Fruit fly (Drosophila melanogaster) whole organism, embryonic: ENCODE results near the gene CG42495.

Experiments used
- Antp ChIP-seq: fragments of 200-800 bp; sonication (Bioruptor generic); optimal IDR thresholded peaks from 3 replicates; lab custom pipeline; 2016; ENCODE audit warnings: missing biosample characterization, missing genetic modification characterization
- Bgb ChIP-seq: fragments of 200-800 bp; sonication (Bioruptor generic); IDR thresholded peaks from 2 replicates; pipeline ENCODE4 v1.3.6; 2022; ENCODE audit warnings: missing biosample characterization, missing genetic modification characterization; ENCODE audit not compliant: partially characterized antibody
- CG11247 ChIP-seq: fragments of 200-800 bp; sonication (Bioruptor generic); IDR thresholded peaks from 2 replicates; pipeline ENCODE4 v1.3.6; 2022; ENCODE audit warnings: missing biosample characterization, missing genetic modification characterization
- CG13424 ChIP-seq: fragments of 200-800 bp; sonication (Bioruptor generic); optimal IDR thresholded peaks from 2 replicates; lab custom pipeline; 2019; ENCODE audit warnings: missing biosample characterization, mild to moderate bottlenecking, missing genetic modification characterization, moderate library complexity
- CG13775 ChIP-seq: fragments of 200-800 bp; sonication (Bioruptor generic); optimal IDR thresholded peaks from 3 replicates; lab custom pipeline; 2017; ENCODE audit warnings: missing biosample characterization, mild to moderate bottlenecking, missing genetic modification characterization
- CG14667 ChIP-seq: fragments of 200-800 bp; sonication (Bioruptor generic); IDR thresholded peaks from 2 replicates; pipeline ENCODE4 v1.3.6; 2022; ENCODE audit warnings: missing biosample characterization, missing genetic modification characterization
- CG1602 ChIP-seq: fragments of 200-800 bp; sonication (Bioruptor generic); optimal IDR thresholded peaks from 3 replicates; lab custom pipeline; 2016; ENCODE audit warnings: missing biosample characterization, missing genetic modification characterization
- CG1603 ChIP-seq: fragments of 200-800 bp; sonication (Bioruptor generic); optimal IDR thresholded peaks from 2 replicates; lab custom pipeline; 2019; ENCODE audit warnings: missing biosample characterization, mild to moderate bottlenecking, missing genetic modification characterization, moderate library complexity
- CG17568 ChIP-seq: fragments of 200-800 bp; sonication (Bioruptor generic); optimal IDR thresholded peaks from 2 replicates; lab custom pipeline; 2018; ENCODE audit warnings: missing biosample characterization, mild to moderate bottlenecking, missing genetic modification characterization, moderate library complexity
- CG17612 ChIP-seq: fragments of 200-800 bp; sonication (Bioruptor generic); IDR thresholded peaks from 2 replicates; pipeline ENCODE4 v1.3.6; 2022; ENCODE audit warnings: missing biosample characterization, missing genetic modification characterization
- CG3065 ChIP-seq: fragments of 200-800 bp; sonication (Bioruptor generic); optimal IDR thresholded peaks from 2 replicates; lab custom pipeline; 2016; ENCODE audit warnings: missing biosample characterization, missing genetic modification characterization
- CG31441 ChIP-seq: fragments of 200-800 bp; sonication (Bioruptor generic); IDR thresholded peaks from 2 replicates; pipeline ENCODE4 v1.3.6; 2022; ENCODE audit warnings: missing biosample characterization, missing genetic modification characterization
- CG3281 ChIP-seq: fragments of 200-800 bp; sonication (Bioruptor generic); optimal IDR thresholded peaks from 3 replicates; lab custom pipeline; 2017; ENCODE audit warnings: missing biosample characterization, mild to moderate bottlenecking, missing genetic modification characterization
- CG4404 ChIP-seq: fragments of 200-800 bp; sonication (Bioruptor generic); IDR thresholded peaks from 2 replicates; pipeline ENCODE4 v1.3.6; 2022; ENCODE audit warnings: missing biosample characterization, missing genetic modification characterization
- CG6175 ChIP-seq: fragments of 200-800 bp; sonication (Bioruptor generic); IDR thresholded peaks from 3 replicates; pipeline ENCODE4 v1.3.6; 2022; ENCODE audit warnings: missing biosample characterization, missing genetic modification characterization
- CG7963 ChIP-seq: fragments of 200-800 bp; sonication (Bioruptor generic); IDR thresholded peaks from 3 replicates; pipeline ENCODE4 v1.3.6; 2022; ENCODE audit warnings: missing biosample characterization, missing genetic modification characterization; ENCODE audit not compliant: partially characterized antibody
- CTCF ChIP-seq: fragments of 200-800 bp; sonication (Bioruptor generic); optimal IDR thresholded peaks from 2 replicates; lab custom pipeline; 2017; ENCODE audit warnings: missing biosample characterization, mild to moderate bottlenecking, missing genetic modification characterization, moderate library complexity
- Camta ChIP-seq: fragments of 200-800 bp; sonication (Bioruptor generic); optimal IDR thresholded peaks from 2 replicates; lab custom pipeline; 2016; ENCODE audit warnings: missing biosample characterization, missing genetic modification characterization
- CrebB ChIP-seq: fragments of 200-800 bp; sonication (Bioruptor generic); optimal IDR thresholded peaks from 3 replicates; lab custom pipeline; 2018; ENCODE audit warnings: missing biosample characterization, mild to moderate bottlenecking, missing genetic modification characterization
- Dref ChIP-seq: fragments of 200-800 bp; sonication (Bioruptor generic); IDR thresholded peaks from 2 replicates; pipeline ENCODE4 v1.3.6; 2022; ENCODE audit warnings: missing biosample characterization, missing genetic modification characterization
- E2f2 ChIP-seq: fragments of 200-800 bp; sonication (Bioruptor generic); IDR thresholded peaks from 2 replicates; pipeline ENCODE4 v1.3.6; 2022; ENCODE audit warnings: missing biosample characterization, missing genetic modification characterization
- Eip74EF ChIP-seq, 2 experiments: fragments of 200-800 bp in 1 of 2; fragments of >200 bp in 1 of 2; sonication (Bioruptor generic) in 1 of 2; optimal IDR thresholded peaks; 2 replicates each; lab custom pipeline; 2017 to 2019; ENCODE audit warnings: missing biosample characterization in 2 of 2, missing genetic modification characterization in 2 of 2, mild to moderate bottlenecking in 1 of 2, moderate library complexity in 1 of 2
- HLH3B ChIP-seq: fragments of 200-800 bp; sonication (Bioruptor generic); IDR thresholded peaks from 2 replicates; pipeline ENCODE4 v1.3.6; 2022; ENCODE audit warnings: missing biosample characterization, missing genetic modification characterization
- HmgD ChIP-seq: fragments of 200-800 bp; sonication (Bioruptor generic); optimal IDR thresholded peaks from 3 replicates; lab custom pipeline; 2016; ENCODE audit warnings: missing biosample characterization, missing genetic modification characterization
- Kr ChIP-seq: fragments of 200-800 bp; sonication (Bioruptor generic); optimal IDR thresholded peaks from 2 replicates; lab custom pipeline; 2017; ENCODE audit warnings: missing biosample characterization, mild to moderate bottlenecking, missing genetic modification characterization
- Myb ChIP-seq: fragments of 200-800 bp; sonication (Bioruptor generic); optimal IDR thresholded peaks from 2 replicates; lab custom pipeline; 2016; ENCODE audit warnings: missing biosample characterization, missing genetic modification characterization
- Opbp ChIP-seq: fragments of 200-800 bp; sonication (Bioruptor generic); IDR thresholded peaks from 3 replicates; pipeline ENCODE4 v1.3.6; 2022; ENCODE audit warnings: missing biosample characterization, missing genetic modification characterization; ENCODE audit not compliant: partially characterized antibody
- Ravus ChIP-seq: fragments of 200-800 bp; sonication (Bioruptor generic); IDR thresholded peaks from 2 replicates; pipeline ENCODE4 v1.3.6; 2022; ENCODE audit warnings: missing biosample characterization, missing genetic modification characterization
- Sin3A ChIP-seq: fragments of >200 bp; optimal IDR thresholded peaks from 2 replicates; lab custom pipeline; 2018
- aop ChIP-seq: fragments of 200-800 bp; sonication (Bioruptor generic); IDR thresholded peaks from 2 replicates; pipeline ENCODE4 v1.3.6; 2022; ENCODE audit warnings: missing biosample characterization, missing genetic modification characterization
- ara ChIP-seq: fragments of 200-800 bp; sonication (Bioruptor generic); IDR thresholded peaks from 2 replicates; pipeline ENCODE4 v1.3.6; 2022; ENCODE audit warnings: missing biosample characterization, missing genetic modification characterization
- ato ChIP-seq: fragments of 200-800 bp; sonication (Bioruptor generic); IDR thresholded peaks from 2 replicates; pipeline ENCODE4 v1.3.6; 2022; ENCODE audit warnings: missing biosample characterization, missing genetic modification characterization; ENCODE audit not compliant: partially characterized antibody
- cad ChIP-seq: fragments of >200 bp; optimal IDR thresholded peaks from 2 replicates; lab custom pipeline; 2017; ENCODE audit warnings: missing biosample characterization, missing genetic modification characterization
- chm ChIP-seq: fragments of 200-800 bp; sonication (Bioruptor generic); IDR thresholded peaks from 2 replicates; pipeline ENCODE4 v1.3.6; 2022; ENCODE audit warnings: missing biosample characterization, missing genetic modification characterization
- ci ChIP-seq: fragments of 200-800 bp; sonication (Bioruptor generic); IDR thresholded peaks from 3 replicates; pipeline ENCODE4 v1.3.6; 2022; ENCODE audit warnings: missing biosample characterization, missing genetic modification characterization
- crp ChIP-seq, 2 experiments: fragments of 200-800 bp; sonication (Bioruptor generic); optimal IDR thresholded peaks; 2 replicates in 1 of 2; 3 replicates in 1 of 2; lab custom pipeline; 2017; ENCODE audit warnings: missing biosample characterization in 2 of 2, missing genetic modification characterization in 2 of 2, mild to moderate bottlenecking in 1 of 2, moderate library complexity in 1 of 2
- dm ChIP-seq: fragments of 200-800 bp; sonication (Bioruptor generic); optimal IDR thresholded peaks from 3 replicates; lab custom pipeline; 2016; ENCODE audit warnings: missing biosample characterization, missing genetic modification characterization
- ewg ChIP-seq: fragments of 200-800 bp; sonication (Bioruptor generic); optimal IDR thresholded peaks from 3 replicates; lab custom pipeline; 2017; ENCODE audit warnings: mild to moderate bottlenecking, missing biosample characterization, missing genetic modification reagents, missing genetic modification characterization
- fu2 ChIP-seq: fragments of 200-800 bp; sonication (Bioruptor generic); optimal IDR thresholded peaks from 2 replicates; lab custom pipeline; 2016; ENCODE audit warnings: missing biosample characterization, missing genetic modification characterization
- gsb-n ChIP-seq: fragments of 200-800 bp; sonication (Bioruptor generic); optimal IDR thresholded peaks from 3 replicates; lab custom pipeline; 2018; ENCODE audit warnings: missing biosample characterization, mild to moderate bottlenecking, missing genetic modification characterization
- jing ChIP-seq: fragments of 200-800 bp; sonication (Bioruptor generic); optimal IDR thresholded peaks from 2 replicates; lab custom pipeline; 2018; ENCODE audit warnings: missing biosample characterization, mild to moderate bottlenecking, missing genetic modification characterization
- lbe ChIP-seq: fragments of 200-800 bp; sonication (Bioruptor generic); optimal IDR thresholded peaks from 2 replicates; lab custom pipeline; 2016; ENCODE audit warnings: missing biosample characterization, mild to moderate bottlenecking, missing genetic modification characterization
- onecut ChIP-seq: fragments of 200-800 bp; sonication (Bioruptor generic); IDR thresholded peaks from 2 replicates; pipeline ENCODE4 v1.3.6; 2022; ENCODE audit warnings: missing biosample characterization, missing genetic modification characterization
- org-1 ChIP-seq: fragments of 200-800 bp; sonication (Bioruptor generic); optimal IDR thresholded peaks from 2 replicates; lab custom pipeline; 2017; ENCODE audit warnings: missing biosample characterization, missing genetic modification characterization
- pho ChIP-seq: fragments of 200-800 bp; sonication (Bioruptor generic); optimal IDR thresholded peaks from 2 replicates; lab custom pipeline; 2016; ENCODE audit warnings: missing biosample characterization, missing genetic modification characterization
- pzg ChIP-seq: fragments of 200-800 bp; sonication (Bioruptor generic); optimal IDR thresholded peaks from 3 replicates; lab custom pipeline; 2018; ENCODE audit warnings: missing biosample characterization, mild to moderate bottlenecking, missing genetic modification characterization, moderate library complexity
- ranshi ChIP-seq: fragments of 200-800 bp; sonication (Bioruptor generic); IDR thresholded peaks from 2 replicates; pipeline ENCODE4 v1.3.6; 2022; ENCODE audit warnings: missing biosample characterization, missing genetic modification characterization
- sim ChIP-seq: fragments of 200-800 bp; sonication (Bioruptor generic); IDR thresholded peaks from 2 replicates; pipeline ENCODE4 v1.3.6; 2022; ENCODE audit warnings: missing biosample characterization, missing genetic modification characterization
- stwl ChIP-seq: fragments of 200-800 bp; sonication (Bioruptor generic); optimal IDR thresholded peaks from 3 replicates; lab custom pipeline; 2018; ENCODE audit warnings: missing biosample characterization, mild to moderate bottlenecking, missing genetic modification characterization, moderate library complexity
- tll ChIP-seq, 2 experiments: fragments of 200-800 bp in 1 of 2; fragments of >200 bp in 1 of 2; sonication (Bioruptor generic) in 1 of 2; optimal IDR thresholded peaks; 2 replicates each; lab custom pipeline; 2017 to 2019; ENCODE audit warnings: missing biosample characterization in 2 of 2, missing genetic modification characterization in 2 of 2, mild to moderate bottlenecking in 1 of 2, moderate library complexity in 1 of 2
- toy ChIP-seq: fragments of 200-800 bp; sonication (Bioruptor generic); IDR thresholded peaks from 2 replicates; pipeline ENCODE4 v1.3.6; 2022; ENCODE audit warnings: missing biosample characterization, missing genetic modification characterization
- zen ChIP-seq: fragments of 200-800 bp; sonication (Bioruptor generic); optimal IDR thresholded peaks from 3 replicates; lab custom pipeline; 2018; ENCODE audit warnings: missing biosample characterization, mild to moderate bottlenecking, missing genetic modification characterization, moderate library complexity

The CG42495 gene

dm6 chr3L:18672203-18672602 lies 5.0 kb downstream of the CG42495 start (continued):
- peak; percentile 30 for TF ChIP-seq CTCF (GFP tag; lab: Kevin White, UChicago)
- TF ChIP-seq CG4404 (GFP tag; lab: Robert Waterston, UW), result no peak
- TF ChIP-seq sim (GFP tag; lab: Robert Waterston, UW), result no peak
- no peak for TF ChIP-seq Eip74EF (GFP tag; optimal IDR thresholded peaks at IDR 0.05; lab: Kevin White, UChicago)
- TF ChIP-seq Opbp (GFP tag; lab: Robert Waterston, UW), result 0 out of 3 replicates have a peak, but pooled peaks have one; percentile 31
- peak; percentile 57 for TF ChIP-seq Bgb
- TF ChIP-seq dm (GFP tag; lab: Kevin White, UChicago), result peak; percentile 8
- TF ChIP-seq onecut (GFP tag; lab: Robert Waterston, UW), result no peak
- no peak for TF ChIP-seq org-1 (GFP tag; lab: Kevin White, UChicago)
- no peak for TF ChIP-seq aop
- peak; percentile 63 for TF ChIP-seq CG1603 (tag; lab: Kevin White, UChicago)
- no peak for TF ChIP-seq gsb-n (tag; lab: Kevin White, UChicago)
- 0 out of 3 replicates have a peak, but pooled peaks have one; percentile 10 for TF ChIP-seq ci
- peak; percentile 40 for TF ChIP-seq stwl (tag; lab: Kevin White, UChicago)
- TF ChIP-seq tll (GFP tag; optimal IDR thresholded peaks at IDR 0.05; lab: Kevin White, UChicago), result no peak
- peak; percentile 13 for TF ChIP-seq ewg (GFP tag; lab: Kevin White, UChicago)
- peak; percentile 40 for TF ChIP-seq Myb (GFP tag; lab: Kevin White, UChicago)
- no peak for TF ChIP-seq cad
- TF ChIP-seq Antp, result peak; percentile 41
- no peak for TF ChIP-seq toy (GFP tag; lab: Robert Waterston, UW)
- no peak for TF ChIP-seq CG17612 (GFP tag; lab: Robert Waterston, UW)
- no peak for TF ChIP-seq CG31441 (GFP tag; lab: Robert Waterston, UW)
- peak; percentile 47; the same call in 1 of the 2 replicates for TF ChIP-seq E2f2 (GFP tag; lab: Robert Waterston, UW)
- no peak for TF ChIP-seq CG6175 (GFP tag; lab: Robert Waterston, UW)
- TF ChIP-seq jing (GFP tag; lab: Kevin White, UChicago), result no peak
- TF ChIP-seq chm, result no peak
- 0 out of 2 replicates have a peak, but pooled peaks have one; percentile 16 for TF ChIP-seq CG11247
- no peak for TF ChIP-seq CG17568
- TF ChIP-seq Kr (GFP tag; lab: Kevin White, UChicago), result peak; percentile 48
- peak; percentile 42 for TF ChIP-seq Dref (GFP tag; lab: Robert Waterston, UW)
- TF ChIP-seq ara (GFP tag; lab: Robert Waterston, UW), result no peak
- TF ChIP-seq zen (tag; lab: Kevin White, UChicago), result no peak
- no peak for TF ChIP-seq HLH3B
- TF ChIP-seq ranshi (GFP tag; lab: Robert Waterston, UW), result 0 out of 2 replicates have a peak, but pooled peaks have one; percentile 6
- TF ChIP-seq Ravus, result no peak
- TF ChIP-seq CrebB (tag; lab: Kevin White, UChicago), result no peak
- no peak for TF ChIP-seq CG3065
- no peak for TF ChIP-seq CG14667
- peak; percentile 47 for TF ChIP-seq CG3281
- no peak for TF ChIP-seq CG1602 (GFP tag; lab: Kevin White, UChicago)
- peak; percentile 18 for TF ChIP-seq CG13775 (GFP tag; lab: Kevin White, UChicago)
- TF ChIP-seq pzg (GFP tag; lab: Kevin White, UChicago), result peak; percentile 51
- no peak for TF ChIP-seq fu2 (GFP tag; lab: Kevin White, UChicago)
- TF ChIP-seq CG7963 (GFP tag; lab: Robert Waterston, UW), result no peak
- no peak for TF ChIP-seq CG13424 (tag; lab: Kevin White, UChicago)
- no peak for TF ChIP-seq ato (GFP tag; lab: Robert Waterston, UW)
- no peak for TF ChIP-seq Camta (GFP tag; lab: Kevin White, UChicago)
- no peak for TF ChIP-seq HmgD (GFP tag; lab: Kevin White, UChicago)
- peak; percentile 25 for TF ChIP-seq lbe (GFP tag; lab: Kevin White, UChicago)
- TF ChIP-seq Sin3A (lab: Kevin White, UChicago), result peak; percentile 16
- TF ChIP-seq pho (GFP tag; lab: Kevin White, UChicago), result peak; percentile 14
- TF ChIP-seq crp (GFP tag; optimal IDR thresholded peaks at IDR 0.05; lab: Kevin White, UChicago), result peak in 1 of 2 experiments; percentile 68
